Worm (Caenorhabditis elegans) whole organism, L4 larva: ENCODE data around the gene sri-26.
"Not testable (repeated sequence)": the region's sequence is repeated elsewhere in the genome, so short reads cannot be mapped to it uniquely, and the experiment has no call there.

Experiments used
- F49E8.2 ChIP-seq: sonication (generic microtip); optimal IDR thresholded peaks from 2 replicates; lab custom pipeline; 2016; ENCODE audit warnings: missing compliant biosample characterization, mild to moderate bottlenecking, missing genetic modification characterization, borderline replicate concordance
- T20F7.1 ChIP-seq: fragments of 200-800 bp; sonication (Bioruptor generic); optimal IDR thresholded peaks from 2 replicates; lab custom pipeline; 2018; ENCODE audit warnings: mild to moderate bottlenecking, missing genetic modification characterization, missing compliant biosample characterization
- Y5F2A.4 ChIP-seq: fragments of 200-800 bp; sonication (Bioruptor generic); optimal IDR thresholded peaks from 2 replicates; lab custom pipeline; 2018; ENCODE audit warnings: mild to moderate bottlenecking, missing genetic modification characterization, missing compliant biosample characterization
- aha-1 ChIP-seq: fragments of 150-350 bp; peaks from one replicate; lab custom pipeline; 2014; ENCODE audit warnings: missing biosample characterization, missing genetic modification characterization
- ama-1 ChIP-seq: fragments of 150-350 bp; optimal IDR thresholded peaks from 2 replicates; lab custom pipeline; 2014; ENCODE audit warnings: inconsistent platforms, mixed read lengths
- ceh-20 ChIP-seq: fragments of 200-800 bp; sonication (Bioruptor generic); IDR thresholded peaks from 2 replicates; pipeline ENCODE4 v1.3.6; 2022; ENCODE audit warnings: missing genetic modification reagents, missing genetic modification characterization, missing compliant biosample characterization
- ceh-44 ChIP-seq: fragments of 200-800 bp; sonication (Bioruptor generic); IDR thresholded peaks from 2 replicates; pipeline ENCODE4 v1.3.6; 2022; ENCODE audit warnings: missing genetic modification reagents, missing genetic modification characterization, missing compliant biosample characterization
- ceh-62 ChIP-seq: sonication (generic microtip); optimal IDR thresholded peaks from 2 replicates; lab custom pipeline; 2017; ENCODE audit warnings: missing biosample characterization, missing genetic modification characterization
- ctbp-1 ChIP-seq: fragments of 200-800 bp; sonication (Bioruptor generic); IDR thresholded peaks from 2 replicates; pipeline ENCODE4 v1.3.6; 2022; ENCODE audit warnings: missing genetic modification reagents, missing genetic modification characterization, missing compliant biosample characterization
- daf-12 ChIP-seq: fragments of 150-350 bp; optimal IDR thresholded peaks from 2 replicates; lab custom pipeline; 2014; ENCODE audit warnings: missing biosample characterization, missing genetic modification reagents, missing genetic modification characterization
- daf-8 ChIP-seq: fragments of 200-800 bp; sonication (Bioruptor generic); IDR thresholded peaks from 2 replicates; pipeline ENCODE4 v1.3.6; 2022; ENCODE audit warnings: missing genetic modification characterization, missing compliant biosample characterization
- dmd-9 ChIP-seq: fragments of 200-800 bp; sonication (Bioruptor generic); IDR thresholded peaks from 2 replicates; pipeline ENCODE4 v1.3.6; 2022; ENCODE audit warnings: missing genetic modification reagents, missing genetic modification characterization, missing compliant biosample characterization
- egl-43 ChIP-seq: fragments of 200-800 bp; sonication (Bioruptor generic); IDR thresholded peaks from 2 replicates; pipeline ENCODE4 v1.3.6; 2022; ENCODE audit warnings: missing genetic modification reagents, missing genetic modification characterization, missing compliant biosample characterization
- fos-1 ChIP-seq: fragments of 150-350 bp; optimal IDR thresholded peaks from 2 replicates; lab custom pipeline; 2014; ENCODE audit warnings: missing biosample characterization, missing genetic modification characterization
- hif-1 ChIP-seq, 2 experiments: sonication (generic microtip); optimal IDR thresholded peaks; 2 replicates each; lab custom pipeline; 2016 to 2017; ENCODE audit warnings: missing compliant biosample characterization in 2 of 2, missing genetic modification characterization in 2 of 2, missing genetic modification reagents in 2 of 2, missing genotype in 2 of 2, mild to moderate bottlenecking in 1 of 2
- hlh-11 ChIP-seq: fragments of 200-800 bp; sonication (Bioruptor generic); optimal IDR thresholded peaks from 2 replicates; lab custom pipeline; 2018; ENCODE audit warnings: mild to moderate bottlenecking, missing genetic modification characterization, missing compliant biosample characterization
- hlh-30 ChIP-seq: sonication (generic microtip); optimal IDR thresholded peaks from 2 replicates; lab custom pipeline; 2017; ENCODE audit warnings: antibody characterized with exemption, mild to moderate bottlenecking, missing genetic modification characterization, missing compliant biosample characterization; ENCODE audit not compliant: insufficient read depth
- lin-15B ChIP-seq: fragments of 150-350 bp; sonication (generic microtip); optimal IDR thresholded peaks from 3 replicates; lab custom pipeline; 2014; ENCODE audit warnings: missing biosample characterization, missing genetic modification characterization
- lir-3 ChIP-seq: sonication (generic microtip); optimal IDR thresholded peaks from 2 replicates; lab custom pipeline; 2016; ENCODE audit warnings: mild to moderate bottlenecking, missing genetic modification characterization, missing compliant biosample characterization
- lsy-2 ChIP-seq, 2 experiments: fragments of 150-350 bp in 1 of 2; sonication (generic microtip) in 1 of 2; optimal IDR thresholded peaks; 2 replicates each; lab custom pipeline; 2014 to 2017; ENCODE audit warnings: missing biosample characterization in 2 of 2, missing genetic modification characterization in 2 of 2
- madf-5 ChIP-seq, 2 experiments: fragments of 200-800 bp; sonication (Bioruptor generic); IDR thresholded peaks; 2 replicates each; pipeline ENCODE4 v1.3.6; 2022; ENCODE audit warnings: missing compliant biosample characterization in 2 of 2, missing genetic modification characterization in 2 of 2
- mes-2 ChIP-seq: sonication (generic microtip); optimal IDR thresholded peaks from 2 replicates; lab custom pipeline; 2016; ENCODE audit warnings: missing genotype, mild to moderate bottlenecking, missing genetic modification characterization, missing compliant biosample characterization; ENCODE audit not compliant: poor library complexity, severe bottlenecking
- nhr-10 ChIP-seq: fragments of 150-350 bp; optimal IDR thresholded peaks from 2 replicates; lab custom pipeline; 2014; ENCODE audit warnings: missing biosample characterization, missing genetic modification characterization
- nhr-237 ChIP-seq: sonication (generic microtip); optimal IDR thresholded peaks from 2 replicates; lab custom pipeline; 2017; ENCODE audit warnings: missing biosample characterization, missing genetic modification characterization
- nhr-25 ChIP-seq: sonication (generic microtip); optimal IDR thresholded peaks from 2 replicates; lab custom pipeline; 2017; ENCODE audit warnings: missing genetic modification characterization, mild to moderate bottlenecking, missing compliant biosample characterization, antibody characterized with exemption, moderate library complexity, borderline replicate concordance; ENCODE audit not compliant: insufficient read depth
- nhr-28 ChIP-seq: fragments of 150-350 bp; optimal IDR thresholded peaks from 2 replicates; lab custom pipeline; 2014; ENCODE audit warnings: missing biosample characterization, missing genetic modification characterization
- nhr-42 ChIP-seq: fragments of 200-800 bp; sonication (Bioruptor generic); IDR thresholded peaks from 2 replicates; pipeline ENCODE4 v1.3.6; 2022; ENCODE audit warnings: missing genetic modification characterization, missing compliant biosample characterization
- pha-4 ChIP-seq, 2 experiments: fragments of 150-350 bp in 1 of 2; fragments of 200-800 bp in 1 of 2; sonication (Bioruptor generic) in 1 of 2; IDR thresholded peaks in 1 of 2; optimal IDR thresholded peaks in 1 of 2; 2 replicates each; pipeline versions ENCODE4 v1.3.6 to Lab custom; 2014 to 2022; ENCODE audit warnings: missing genetic modification characterization in 2 of 2, missing genetic modification reagents in 2 of 2, missing biosample characterization in 1 of 2, missing compliant biosample characterization in 1 of 2
- php-3 ChIP-seq: fragments of 200-800 bp; sonication (Bioruptor generic); IDR thresholded peaks from 2 replicates; pipeline ENCODE4 v1.3.6; 2022; ENCODE audit warnings: missing genetic modification reagents, missing genetic modification characterization, missing compliant biosample characterization
- rbr-2 ChIP-seq: sonication (generic microtip); optimal IDR thresholded peaks from 2 replicates; lab custom pipeline; 2016; ENCODE audit warnings: missing genotype, missing genetic modification characterization, missing compliant biosample characterization
- saeg-2 ChIP-seq: fragments of 200-800 bp; sonication (Bioruptor generic); IDR thresholded peaks from 2 replicates; pipeline ENCODE4 v1.3.6; 2022; ENCODE audit warnings: missing genetic modification reagents, missing genetic modification characterization, missing compliant biosample characterization
- set-16 ChIP-seq: fragments of 200-800 bp; sonication (Bioruptor generic); IDR thresholded peaks from 2 replicates; pipeline ENCODE4 v1.3.6; 2022; ENCODE audit warnings: missing genetic modification reagents, missing genetic modification characterization, missing compliant biosample characterization
- spr-3 ChIP-seq: fragments of 200-800 bp; sonication (Bioruptor generic); optimal IDR thresholded peaks from 2 replicates; lab custom pipeline; 2018; ENCODE audit warnings: mild to moderate bottlenecking, missing genetic modification characterization, missing compliant biosample characterization
- tag-97 ChIP-seq: fragments of 200-800 bp; sonication (Bioruptor generic); IDR thresholded peaks from 2 replicates; pipeline ENCODE4 v1.3.6; 2022; ENCODE audit warnings: missing genetic modification characterization, missing compliant biosample characterization
- unc-130 ChIP-seq: sonication (generic microtip); optimal IDR thresholded peaks from 2 replicates; lab custom pipeline; 2016; ENCODE audit warnings: missing genetic modification reagents, missing genetic modification characterization, missing compliant biosample characterization
- unc-62 ChIP-seq, 3 experiments: fragments of 150-350 bp in 1 of 3; sonication (generic microtip); optimal IDR thresholded peaks in 2 of 3; peaks in 1 of 3; 1 replicate in 1 of 3; 2 replicates in 2 of 3; lab custom pipeline; 2014 to 2017; ENCODE audit warnings: missing biosample characterization in 3 of 3, missing genetic modification characterization in 3 of 3, missing genetic modification reagents in 3 of 3, missing genotype in 1 of 3

The sri-26 gene

DNA sequence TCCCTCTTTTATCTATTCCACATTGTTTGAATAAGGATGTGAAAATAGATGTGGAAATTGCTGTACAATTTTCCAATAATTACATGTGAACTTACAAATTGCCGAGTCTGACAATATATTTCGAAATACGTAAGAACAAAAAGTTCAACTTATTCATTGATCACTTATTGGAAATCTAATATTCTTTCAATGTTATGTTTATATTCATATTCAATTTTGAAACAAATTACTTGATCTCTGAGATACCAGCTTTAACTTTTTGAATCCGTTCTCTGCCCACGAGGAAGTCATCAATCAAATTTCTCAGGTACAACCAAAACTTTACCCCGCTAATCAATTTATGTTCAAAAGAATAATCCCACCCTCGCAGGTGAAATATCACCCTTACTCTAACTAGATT is at the start of gene sri-26:
Gene sri-26, plus strand, starts transcription at position 301 of the 400 bp plus-strand sequence.
- TF ChIP-seq lin-15B; set-16; nhr-42 (GFP tag; lab: Robert Waterston, UW): not testable (repeated sequence)
- TF ChIP-seq, all 104 proteins: peak for 0; not testable (repeated sequence) for 104

DNA sequence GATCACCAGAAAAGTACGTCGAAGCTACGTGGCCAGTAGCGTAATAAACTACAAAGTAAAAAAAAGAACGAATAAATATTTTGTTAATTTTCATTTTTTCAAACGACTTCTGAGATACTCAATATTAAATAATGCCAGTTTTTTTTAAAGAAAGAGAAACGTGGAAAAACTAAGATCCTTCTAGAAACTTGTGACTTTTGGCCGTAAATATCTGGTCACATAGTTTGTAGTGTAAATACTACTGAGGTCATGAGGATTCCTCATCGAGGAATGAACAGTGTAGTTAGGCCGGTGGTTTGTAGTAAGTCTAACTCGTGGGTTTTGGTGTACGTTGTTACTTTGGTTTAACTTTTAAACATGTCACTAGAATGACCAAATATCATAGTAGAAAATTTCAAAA is 47.3 kb upstream of the sri-26 start:
- TF ChIP-seq nhr-28 (tag; lab: Kevin White, UChicago) (peak; percentile 74), hlh-30 (peak; percentile 43)

DNA sequence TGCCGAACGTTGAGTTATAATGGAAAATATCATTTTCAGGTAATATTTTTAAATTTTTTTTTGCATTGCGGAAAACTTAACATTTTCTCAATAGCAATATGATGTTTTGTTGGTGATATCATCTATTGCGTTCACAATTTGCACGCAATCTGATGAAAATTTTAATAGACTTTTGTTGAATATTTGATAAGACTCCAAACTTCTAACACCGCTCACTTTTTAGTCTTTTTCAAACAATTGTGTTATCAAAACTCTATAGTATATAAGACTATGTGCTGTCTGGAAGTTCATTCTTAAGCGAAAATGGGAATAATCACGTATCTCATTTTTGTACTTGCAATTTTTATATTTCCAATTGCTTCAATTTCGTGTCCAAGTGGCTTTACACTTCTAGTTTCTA is 39.8 kb upstream of the sri-26 start, which contains the start of gene clec-47:
Gene clec-47, plus strand, starts transcription at position 301 of the 400 bp plus-strand sequence.
- no peak for TF ChIP-seq lin-15B
- peak in 1 of 2 experiments; percentile 31 for TF ChIP-seq hif-1 (tag; optimal IDR thresholded peaks at IDR 0.05; lab: Kevin White, UChicago)
- peak; percentile 19 for TF ChIP-seq nhr-28 (tag; lab: Kevin White, UChicago)
- TF ChIP-seq T20F7.1 (GFP tag; lab: Kevin White, UChicago), result no peak

DNA sequence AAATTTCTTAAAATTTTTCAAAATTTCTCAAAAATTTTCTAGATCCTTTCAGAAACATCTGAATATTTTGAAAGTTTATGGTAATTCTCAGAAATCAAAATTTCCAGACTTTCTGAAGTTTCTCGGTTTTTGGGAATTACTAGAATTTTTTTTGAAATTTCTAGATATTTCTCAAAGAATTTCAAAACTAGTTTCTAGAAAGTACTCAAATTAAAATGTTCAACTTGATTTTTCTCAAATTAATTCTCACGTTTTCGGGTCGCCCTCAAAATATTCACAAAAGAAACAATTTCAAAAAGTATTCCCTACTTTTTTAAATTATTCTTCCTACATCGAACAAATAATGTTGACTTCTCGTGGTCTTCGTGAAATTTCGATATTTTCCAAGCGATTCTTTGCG is 35.5 kb upstream of the sri-26 start, which contains the start of gene T09F5.10:
Gene T09F5.10, plus strand, starts transcription at position 301 of the 400 bp plus-strand sequence.
- no peak for TF ChIP-seq nhr-10 (tag; lab: Kevin White, UChicago)
- no peak for TF ChIP-seq F49E8.2 (tag; lab: Kevin White, UChicago)
- no peak for TF ChIP-seq lin-15B
- TF ChIP-seq ceh-20 (GFP tag; lab: Robert Waterston, UW), result no peak
- no peak for TF ChIP-seq saeg-2
- no peak for TF ChIP-seq nhr-237 (tag; lab: Kevin White, UChicago)
- no peak for TF ChIP-seq ctbp-1 (GFP tag; lab: Robert Waterston, UW)
- no peak for TF ChIP-seq nhr-25 (tag; lab: Kevin White, UChicago)
- TF ChIP-seq ceh-62 (tag; lab: Kevin White, UChicago), result no peak
- TF ChIP-seq Y5F2A.4, result no peak
- TF ChIP-seq egl-43, result no peak

DNA sequence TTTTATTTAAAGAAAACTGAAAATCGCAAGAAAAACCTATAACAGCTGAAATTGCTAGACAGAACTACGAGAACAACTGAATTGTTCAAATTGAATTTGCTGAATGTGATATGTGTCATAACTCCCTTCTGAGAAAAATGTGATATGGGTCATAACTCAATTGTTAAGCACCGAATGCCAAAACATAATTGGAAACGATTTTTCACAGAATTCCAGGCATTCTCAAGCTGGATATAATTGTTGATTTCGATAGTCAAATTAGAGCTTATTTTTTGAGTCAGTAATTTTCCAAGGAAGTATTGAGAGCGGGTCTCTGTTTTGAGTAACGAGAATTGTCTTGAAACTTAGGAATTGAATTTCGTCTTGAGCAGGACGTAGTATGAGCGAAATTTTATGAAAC is 33.4 kb upstream of the sri-26 start:
- no peak for TF ChIP-seq hlh-11 (tag; lab: Kevin White, UChicago)
- TF ChIP-seq tag-97, result no peak
- TF ChIP-seq spr-3 (GFP tag; lab: Kevin White, UChicago), result no peak
- no peak for TF ChIP-seq unc-130 (GFP tag; lab: Kevin White, UChicago)
- no peak for TF ChIP-seq mes-2 (tag; lab: Kevin White, UChicago)
- no peak for TF ChIP-seq unc-62 (GFP tag; optimal IDR thresholded peaks at IDR 0.05 in 1 of 2; lab: Kevin White, UChicago)
- no peak for TF ChIP-seq unc-62 (tag; optimal IDR thresholded peaks at IDR 0.05; lab: Kevin White, UChicago)
- no peak for TF ChIP-seq Y5F2A.4
- no peak for TF ChIP-seq dmd-9 (GFP tag; lab: Robert Waterston, UW)
- TF ChIP-seq rbr-2, result no peak
- no peak for TF ChIP-seq ceh-44 (GFP tag; lab: Robert Waterston, UW)
- no peak for TF ChIP-seq daf-8 (GFP tag; lab: Robert Waterston, UW)
- no peak for TF ChIP-seq fos-1 (tag; lab: Kevin White, UChicago)
- no peak for TF ChIP-seq lsy-2 (tag; optimal IDR thresholded peaks at IDR 0.05; lab: Kevin White, UChicago)
- TF ChIP-seq php-3 (GFP tag; lab: Robert Waterston, UW), result no peak
- no peak for TF ChIP-seq pha-4 (GFP tag; IDR thresholded peaks at IDR 0.05; lab: Robert Waterston, UW)
- TF ChIP-seq pha-4 (tag; optimal IDR thresholded peaks at IDR 0.05; lab: Kevin White, UChicago), result no peak
- no peak for TF ChIP-seq aha-1 (tag; lab: Kevin White, UChicago)
- TF ChIP-seq daf-12 (tag; lab: Kevin White, UChicago), result no peak
- TF ChIP-seq ama-1, result no peak
- no peak for TF ChIP-seq lir-3 (tag; lab: Kevin White, UChicago)
- TF ChIP-seq madf-5 (GFP tag; IDR thresholded peaks at IDR 0.05; lab: Robert Waterston, UW), result no peak
